Fruit fly (Drosophila melanogaster): ENCODE results near the gene Tmem43.
A peak's percentile ranks its signal among the peaks of the same experiment; 100 is the strongest.

Tmem43 gene

DNA sequence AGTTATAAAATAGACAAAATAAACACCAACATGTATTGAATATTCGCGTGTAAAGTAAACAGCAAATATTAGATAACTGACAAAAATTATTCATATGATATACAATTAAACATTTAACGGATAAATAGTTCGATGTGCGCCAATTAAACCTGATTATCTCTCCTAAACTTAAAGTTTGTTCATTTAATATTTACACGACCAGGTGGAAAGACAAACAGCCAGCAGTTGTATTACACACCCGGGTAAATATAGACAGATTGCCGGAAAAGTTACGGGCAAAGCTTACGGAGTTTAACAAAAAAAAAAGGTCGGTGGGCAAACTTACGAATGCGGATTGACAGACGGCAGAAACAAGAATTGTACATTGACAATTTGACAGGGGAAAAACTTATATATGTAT lies 32.8 kb downstream of the Tmem43 start (continued):
- TF ChIP-seq CG4707 (GFP tag; optimal IDR thresholded peaks at IDR 0.05) (peak; percentile 65), CG11723 (GFP tag; optimal IDR thresholded peaks at IDR 0.05) (peak; percentile 62), Hr51 (GFP tag; optimal IDR thresholded peaks at IDR 0.05) (peak; percentile 45 to 53), CG4404 (GFP tag; IDR thresholded peaks at IDR 0.05) (no peak), fu2 (GFP tag; optimal IDR thresholded peaks at IDR 0.05) (no peak), Side (GFP tag; optimal IDR thresholded peaks at IDR 0.05) (no peak), CG2889 (GFP tag; IDR thresholded peaks at IDR 0.05) (no peak), CG8281 (tag; optimal IDR thresholded peaks at IDR 0.05) (peak; percentile 64), tio (GFP tag; optimal IDR thresholded peaks at IDR 0.05) (no peak), Optix (GFP tag; IDR thresholded peaks at IDR 0.05) (no peak), ro (GFP tag; IDR thresholded peaks at IDR 0.05) (no peak), stc (GFP tag; IDR thresholded peaks at IDR 0.05) (peak; percentile 35; the same call in 1 of the 2 replicates), CG30431 (GFP tag; optimal IDR thresholded peaks at IDR 0.05) (no peak), sim (GFP tag; IDR thresholded peaks at IDR 0.05) (no peak), CG18599 (GFP tag; optimal IDR thresholded peaks at IDR 0.05) (peak; percentile 86), CG13287 (GFP tag; IDR thresholded peaks at IDR 0.05; ENCODE audit: partially characterized antibody) (no peak), h (optimal IDR thresholded peaks at IDR 0.05) (no peak), Dip2 (GFP tag; IDR thresholded peaks at IDR 0.05) (no peak), Dek (tag; optimal IDR thresholded peaks at IDR 0.05) (peak; percentile 63), Mad (GFP tag; optimal IDR thresholded peaks at IDR 0.05) (peak; percentile 18), tap (tag; optimal IDR thresholded peaks at IDR 0.05) (peak; percentile 46), CG10543 (GFP tag; optimal IDR thresholded peaks at IDR 0.05) (peak; percentile 63), Sox100B (GFP tag; optimal IDR thresholded peaks at IDR 0.05) (peak; percentile 70), CG18476 (GFP tag; optimal IDR thresholded peaks at IDR 0.05) (peak; percentile 18), peb (GFP tag; IDR thresholded peaks at IDR 0.05) (peak; percentile 23; the same call in 1 of the 2 replicates)

- no peak for TF ChIP-seq Ssrp (tag; optimal IDR thresholded peaks at IDR 0.05)
- no peak for TF ChIP-seq gsb (GFP tag; IDR thresholded peaks at IDR 0.05)
- no peak for TF ChIP-seq CG32532 (GFP tag; IDR thresholded peaks at IDR 0.05)
- no peak for TF ChIP-seq CG9215 (GFP tag; IDR thresholded peaks at IDR 0.05)
- TF ChIP-seq CG18011 (GFP tag; optimal IDR thresholded peaks at IDR 0.05) = no peak
- no peak for TF ChIP-seq Abd-B (GFP tag; optimal IDR thresholded peaks at IDR 0.05)
- TF ChIP-seq danr (GFP tag; IDR thresholded peaks at IDR 0.05) = no peak
- TF ChIP-seq zen2 (GFP tag; IDR thresholded peaks at IDR 0.05; ENCODE audit: partially characterized antibody) = 0 out of 3 replicates have a peak, but pooled peaks have one; percentile 13
- TF ChIP-seq CG7745 (tag; optimal IDR thresholded peaks at IDR 0.05) = no peak
- TF ChIP-seq insv (GFP tag; optimal IDR thresholded peaks at IDR 0.05) = no peak
- TF ChIP-seq CG12299 (tag; optimal IDR thresholded peaks at IDR 0.05) = no peak
- TF ChIP-seq kni (GFP tag; optimal IDR thresholded peaks at IDR 0.05) = peak; percentile 18
- TF ChIP-seq slou (GFP tag; optimal IDR thresholded peaks at IDR 0.05) = no peak
- peak; percentile 70 for TF ChIP-seq crol (GFP tag; IDR thresholded peaks at IDR 0.05)
- no peak for TF ChIP-seq Atf3 (GFP tag; optimal IDR thresholded peaks at IDR 0.05)
- TF ChIP-seq Vsx1 (GFP tag; optimal IDR thresholded peaks at IDR 0.05) = no peak
- no peak for TF ChIP-seq Hr3 (GFP tag; optimal IDR thresholded peaks at IDR 0.05)
Measured at dm6 chr3L:7881127-7881526, 33.8 kb downstream of the Tmem43 start.
